Worm (Caenorhabditis elegans) whole organism, L4/young adult: ENCODE data around the gene Y51A2D.21.

Source experiments
- W03F9.2 ChIP-seq: fragments of 150-350 bp; optimal IDR thresholded peaks from 2 replicates; lab custom pipeline; 2014; ENCODE audit warnings: missing biosample characterization, missing genetic modification characterization
- dao-5 ChIP-seq: sonication (generic microtip); optimal IDR thresholded peaks from 2 replicates; lab custom pipeline; 2016; ENCODE audit warnings: missing genotype, missing genetic modification characterization, moderate library complexity, missing compliant biosample characterization
- him-1 ChIP-seq: sonication (generic microtip); optimal IDR thresholded peaks from 2 replicates; lab custom pipeline; 2016; ENCODE audit warnings: missing genotype, missing genetic modification reagents, missing genetic modification characterization, missing compliant biosample characterization

- TF ChIP-seq him-1 (no peak), dao-5 (no peak), W03F9.2 (tag; lab: Kevin White, UChicago) (no peak)
Observed at ce11 chrV:18605510-18605909, 33.9 kb downstream of the Y51A2D.21 start.
